Worm (Caenorhabditis elegans) whole organism, mixed stage, embryonic: ENCODE data around the gene F15B9.6.

Experiments used
- blmp-1 ChIP-seq: fragments of 150-350 bp; optimal IDR thresholded peaks from 2 replicates; lab custom pipeline; 2014; ENCODE audit warnings: missing biosample characterization, missing genetic modification characterization
- ceh-83 ChIP-seq: fragments of 200-800 bp; sonication (Bioruptor generic); optimal IDR thresholded peaks from 2 replicates; lab custom pipeline; 2018; ENCODE audit warnings: mild to moderate bottlenecking, missing genetic modification characterization, missing compliant biosample characterization
- elt-3 ChIP-seq: fragments of 150-350 bp; optimal IDR thresholded peaks from 2 replicates; lab custom pipeline; 2014; ENCODE audit warnings: missing biosample characterization, missing genetic modification characterization
- nhr-12 ChIP-seq: fragments of 150-350 bp; optimal IDR thresholded peaks from 2 replicates; lab custom pipeline; 2014; ENCODE audit warnings: missing biosample characterization, missing genetic modification characterization
- nhr-28 ChIP-seq: fragments of 150-350 bp; optimal IDR thresholded peaks from 2 replicates; lab custom pipeline; 2014; ENCODE audit warnings: missing biosample characterization, missing genetic modification characterization
- unc-62 ChIP-seq: fragments of 150-350 bp; optimal IDR thresholded peaks from 2 replicates; lab custom pipeline; 2014; ENCODE audit warnings: missing biosample characterization, missing genetic modification reagents, missing genetic modification characterization

DNA sequence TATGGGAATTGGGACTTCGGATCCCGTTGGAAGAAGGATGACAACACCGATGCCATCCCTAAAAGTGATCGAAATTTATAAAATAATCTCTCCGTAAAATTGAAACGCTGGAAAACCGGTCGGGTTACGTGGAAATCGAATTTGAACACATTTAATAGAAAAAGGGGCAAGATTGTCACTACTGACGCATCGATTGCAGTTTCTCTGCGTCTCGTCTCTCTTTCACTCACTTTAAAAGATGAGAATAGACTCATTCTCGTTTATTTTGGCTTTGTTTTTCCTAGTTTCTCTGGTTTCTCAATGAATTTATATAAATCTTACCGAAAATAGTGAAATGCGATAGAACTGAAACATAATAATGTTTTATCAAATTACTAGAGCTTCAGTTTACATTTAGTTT lies 27.7 kb downstream of the F15B9.6 start, which contains the start of gene scyl-1:
- TF ChIP-seq ceh-83 (peak; percentile 17), nhr-12 (tag; lab: Kevin White, UChicago) (no peak), elt-3 (no peak), nhr-28 (tag; lab: Kevin White, UChicago) (no peak), blmp-1 (peak; percentile 19), unc-62 (GFP tag; lab: Kevin White, UChicago) (peak; percentile 16)
